Fruit fly (Drosophila melanogaster) whole organism, embryonic: ENCODE measurements around the gene Reck.

ENCODE experiments used
- Atf-2 ChIP-seq: fragments of 200-800 bp; sonication (Bioruptor generic); optimal IDR thresholded peaks from 2 replicates; lab custom pipeline; 2016; ENCODE audit warnings: missing biosample characterization, missing genetic modification characterization
- CG10321 ChIP-seq: fragments of 200-800 bp; sonication (Bioruptor generic); IDR thresholded peaks from 2 replicates; pipeline ENCODE4 v1.3.6; 2022; ENCODE audit warnings: missing biosample characterization, missing genetic modification characterization
- CG10565 ChIP-seq: fragments of 200-800 bp; sonication (Bioruptor generic); optimal IDR thresholded peaks from 3 replicates; lab custom pipeline; 2016; ENCODE audit warnings: missing biosample characterization, mild to moderate bottlenecking, missing genetic modification characterization
- CG11560 ChIP-seq: fragments of 200-800 bp; sonication (Bioruptor generic); IDR thresholded peaks from 3 replicates; pipeline ENCODE4 v1.3.6; 2022; ENCODE audit warnings: missing biosample characterization, missing genetic modification characterization
- CG12219 ChIP-seq: fragments of 200-800 bp; sonication (Bioruptor generic); optimal IDR thresholded peaks from 3 replicates; lab custom pipeline; 2018; ENCODE audit warnings: missing biosample characterization, mild to moderate bottlenecking, missing genetic modification characterization
- CG1233 ChIP-seq: fragments of 200-800 bp; sonication (Bioruptor generic); optimal IDR thresholded peaks from 4 replicates; lab custom pipeline; 2018; ENCODE audit warnings: missing biosample characterization, mild to moderate bottlenecking, missing genetic modification characterization
- CG12391 ChIP-seq: fragments of 200-800 bp; sonication (Bioruptor generic); optimal IDR thresholded peaks from 3 replicates; lab custom pipeline; 2018; ENCODE audit warnings: missing biosample characterization, mild to moderate bottlenecking, missing genetic modification characterization, moderate library complexity
- CG14050 ChIP-seq: fragments of 200-800 bp; sonication (Bioruptor generic); IDR thresholded peaks from 3 replicates; pipeline ENCODE4 v1.3.6; 2022; ENCODE audit warnings: missing biosample characterization, missing genetic modification characterization
- CG15601 ChIP-seq: fragments of 200-800 bp; sonication (Bioruptor generic); optimal IDR thresholded peaks from 3 replicates; lab custom pipeline; 2019; ENCODE audit warnings: missing biosample characterization, mild to moderate bottlenecking, missing genetic modification characterization, moderate library complexity
- CG1792 ChIP-seq: fragments of 200-800 bp; sonication (Bioruptor generic); optimal IDR thresholded peaks from 2 replicates; lab custom pipeline; 2016; ENCODE audit warnings: missing biosample characterization, missing genetic modification characterization
- CG1832 ChIP-seq: fragments of 200-800 bp; sonication (Bioruptor generic); optimal IDR thresholded peaks from 2 replicates; lab custom pipeline; 2017; ENCODE audit warnings: missing biosample characterization, mild to moderate bottlenecking, missing genetic modification characterization, inconsistent platforms
- CG2889 ChIP-seq: fragments of 200-800 bp; sonication (Bioruptor generic); IDR thresholded peaks from 3 replicates; pipeline ENCODE4 v1.3.6; 2022; ENCODE audit warnings: missing biosample characterization, missing genetic modification characterization
- CG33213 ChIP-seq: fragments of 200-800 bp; sonication (Bioruptor generic); optimal IDR thresholded peaks from 3 replicates; lab custom pipeline; 2016; ENCODE audit warnings: missing biosample characterization, missing genetic modification characterization
- CG3726 ChIP-seq: fragments of 200-800 bp; sonication (Bioruptor generic); IDR thresholded peaks from 3 replicates; pipeline ENCODE4, ENCODE4 v1.3.6; 2022; ENCODE audit warnings: missing biosample characterization, missing genetic modification characterization
- CG3838 ChIP-seq: fragments of 200-800 bp; sonication (Bioruptor generic); optimal IDR thresholded peaks from 3 replicates; lab custom pipeline; 2016; ENCODE audit warnings: missing biosample characterization, missing genetic modification characterization
- CG4282 ChIP-seq: fragments of 200-800 bp; sonication (Bioruptor generic); optimal IDR thresholded peaks from 2 replicates; lab custom pipeline; 2016; ENCODE audit warnings: missing biosample characterization, missing genetic modification characterization
- CG4328 ChIP-seq: fragments of 200-800 bp; sonication (Bioruptor generic); optimal IDR thresholded peaks from 3 replicates; lab custom pipeline; 2017; ENCODE audit warnings: missing biosample characterization, missing genetic modification reagents, missing genetic modification characterization
- CG4404 ChIP-seq: fragments of 200-800 bp; sonication (Bioruptor generic); IDR thresholded peaks from 2 replicates; pipeline ENCODE4 v1.3.6; 2022; ENCODE audit warnings: missing biosample characterization, missing genetic modification characterization
- CG4707 ChIP-seq: fragments of 200-800 bp; sonication (Bioruptor generic); optimal IDR thresholded peaks from 2 replicates; lab custom pipeline; 2018; ENCODE audit warnings: missing biosample characterization, mild to moderate bottlenecking, missing genetic modification characterization, moderate library complexity
- CG7357 ChIP-seq: fragments of 200-800 bp; sonication (Bioruptor generic); IDR thresholded peaks from 3 replicates; pipeline ENCODE4 v1.3.6; 2022; ENCODE audit warnings: missing biosample characterization, missing genetic modification characterization
- CG7372 ChIP-seq: fragments of 200-800 bp; sonication (Bioruptor generic); IDR thresholded peaks from 2 replicates; pipeline ENCODE4 v1.3.6; 2022; ENCODE audit warnings: missing biosample characterization, missing genetic modification characterization
- Dbx ChIP-seq: fragments of 200-800 bp; sonication (Bioruptor generic); IDR thresholded peaks from 3 replicates; pipeline ENCODE4 v1.3.6; 2022; ENCODE audit warnings: missing biosample characterization, missing genetic modification characterization
- Dll ChIP-seq: fragments of 200-800 bp; sonication (Bioruptor generic); IDR thresholded peaks from 4 replicates; pipeline ENCODE4 v1.3.6; 2022; ENCODE audit warnings: missing biosample characterization, missing genetic modification characterization; ENCODE audit not compliant: partially characterized antibody
- GATAe ChIP-seq: fragments of 200-800 bp; sonication (Bioruptor generic); conservative IDR thresholded peaks from 2 replicates; pipeline ENCODE4 v1.3.6; 2022; ENCODE audit warnings: missing biosample characterization, missing genetic modification characterization
- Kr ChIP-seq: fragments of 200-800 bp; sonication (Bioruptor generic); optimal IDR thresholded peaks from 2 replicates; lab custom pipeline; 2017; ENCODE audit warnings: missing biosample characterization, mild to moderate bottlenecking, missing genetic modification characterization
- MBD-R2 ChIP-seq: fragments of 200-800 bp; sonication (Bioruptor generic); IDR thresholded peaks from 2 replicates; pipeline ENCODE4 v1.3.6; 2022; ENCODE audit warnings: missing biosample characterization, missing genetic modification characterization
- Mrtf ChIP-seq: fragments of 200-800 bp; sonication (Bioruptor generic); IDR thresholded peaks from 3 replicates; pipeline ENCODE4 v1.3.6; 2022; ENCODE audit warnings: missing biosample characterization, missing genetic modification characterization
- Nf-YA ChIP-seq: fragments of 200-800 bp; sonication (Bioruptor generic); IDR thresholded peaks from 2 replicates; pipeline ENCODE4 v1.3.6; 2022; ENCODE audit warnings: missing biosample characterization, missing genetic modification characterization
- Sin3A ChIP-seq: fragments of >200 bp; optimal IDR thresholded peaks from 2 replicates; lab custom pipeline; 2018
- Sry-β ChIP-seq: fragments of 200-800 bp; sonication (Bioruptor generic); optimal IDR thresholded peaks from 2 replicates; lab custom pipeline; 2018; ENCODE audit warnings: missing biosample characterization, mild to moderate bottlenecking, missing genetic modification characterization, moderate library complexity
- Taf1 ChIP-seq: fragments of 200-800 bp; sonication (Bioruptor generic); IDR thresholded peaks from 2 replicates; pipeline ENCODE4 v1.3.6; 2022; ENCODE audit warnings: missing biosample characterization, missing genetic modification characterization
- Tbp ChIP-seq: fragments of >200 bp; optimal IDR thresholded peaks from 2 replicates; lab custom pipeline; 2018; ENCODE audit warnings: missing biosample characterization, missing genetic modification characterization
- aop ChIP-seq: fragments of 200-800 bp; sonication (Bioruptor generic); IDR thresholded peaks from 2 replicates; pipeline ENCODE4 v1.3.6; 2022; ENCODE audit warnings: missing biosample characterization, missing genetic modification characterization
- da ChIP-seq: fragments of 200-800 bp; sonication (Bioruptor generic); optimal IDR thresholded peaks from 2 replicates; lab custom pipeline; 2016; ENCODE audit warnings: missing biosample characterization, missing genetic modification characterization
- fru ChIP-seq: fragments of >200 bp; optimal IDR thresholded peaks from 2 replicates; lab custom pipeline; 2017
- gem ChIP-seq: fragments of 200-800 bp; sonication (Bioruptor generic); optimal IDR thresholded peaks from 2 replicates; lab custom pipeline; 2019; ENCODE audit warnings: missing biosample characterization, mild to moderate bottlenecking, missing genetic modification characterization, moderate library complexity
- h ChIP-seq: fragments of >200 bp; optimal IDR thresholded peaks from 2 replicates; lab custom pipeline; 2017
- jing ChIP-seq: fragments of 200-800 bp; sonication (Bioruptor generic); optimal IDR thresholded peaks from 2 replicates; lab custom pipeline; 2018; ENCODE audit warnings: missing biosample characterization, mild to moderate bottlenecking, missing genetic modification characterization
- kay ChIP-seq: fragments of 200-800 bp; sonication (Bioruptor generic); optimal IDR thresholded peaks from 2 replicates; lab custom pipeline; 2016; ENCODE audit warnings: missing biosample characterization, missing genetic modification characterization
- lab ChIP-seq: fragments of 200-800 bp; sonication (Bioruptor generic); optimal IDR thresholded peaks from 3 replicates; lab custom pipeline; 2017; ENCODE audit warnings: missing biosample characterization, missing genetic modification characterization, mild to moderate bottlenecking, moderate library complexity, missing genetic modification reagents
- mld ChIP-seq: fragments of 200-800 bp; sonication (Bioruptor generic); IDR thresholded peaks from 3 replicates; pipeline ENCODE4 v1.3.6; 2022; ENCODE audit warnings: missing biosample characterization, missing genetic modification characterization; ENCODE audit not compliant: partially characterized antibody
- pan ChIP-seq, 4 experiments: fragments of >200 bp in 3 of 4; fragments of 200-800 bp in 1 of 4; sonication (Bioruptor generic) in 1 of 4; optimal IDR thresholded peaks in 3 of 4; IDR thresholded peaks in 1 of 4; 2 replicates each; pipeline versions ENCODE4 v1.3.6 to Lab custom; 2017 to 2022; ENCODE audit warnings: missing biosample characterization in 2 of 4, missing genetic modification characterization in 2 of 4, mixed read lengths in 1 of 4
- pita ChIP-seq: fragments of 200-800 bp; sonication (Bioruptor generic); optimal IDR thresholded peaks from 2 replicates; lab custom pipeline; 2017; ENCODE audit warnings: missing biosample characterization, mild to moderate bottlenecking, missing genetic modification characterization
- prd ChIP-seq, 3 experiments: fragments of >200 bp in 2 of 3; fragments of 200-800 bp in 1 of 3; sonication (Bioruptor generic) in 1 of 3; optimal IDR thresholded peaks in 2 of 3; IDR thresholded peaks in 1 of 3; 2 replicates in 2 of 3; 3 replicates in 1 of 3; pipeline versions ENCODE4 v1.3.6 to Lab custom; 2017 to 2022; ENCODE audit warnings: missing biosample characterization in 1 of 3, missing genetic modification characterization in 1 of 3
- pros ChIP-seq: fragments of 200-800 bp; sonication (Bioruptor generic); optimal IDR thresholded peaks from 3 replicates; lab custom pipeline; 2019; ENCODE audit warnings: missing biosample characterization, mild to moderate bottlenecking, missing genetic modification characterization, moderate library complexity
- sens ChIP-seq: fragments of 200-800 bp; sonication (Bioruptor generic); peaks from one replicate; lab custom pipeline; 2016; ENCODE audit warnings: missing biosample characterization, missing genetic modification characterization
- tap ChIP-seq: fragments of 200-800 bp; optimal IDR thresholded peaks from 3 replicates; lab custom pipeline; 2019; ENCODE audit warnings: missing biosample characterization, mild to moderate bottlenecking, missing genetic modification characterization, moderate library complexity
- tna ChIP-seq: fragments of 200-800 bp; sonication (Bioruptor generic); IDR thresholded peaks from 2 replicates; pipeline ENCODE4 v1.3.6; 2022; ENCODE audit warnings: missing biosample characterization, missing genetic modification characterization; ENCODE audit not compliant: partially characterized antibody
- tx ChIP-seq: fragments of 200-800 bp; sonication (Bioruptor generic); optimal IDR thresholded peaks from 2 replicates; lab custom pipeline; 2016; ENCODE audit warnings: missing biosample characterization, missing genetic modification characterization

The Reck gene

DNA sequence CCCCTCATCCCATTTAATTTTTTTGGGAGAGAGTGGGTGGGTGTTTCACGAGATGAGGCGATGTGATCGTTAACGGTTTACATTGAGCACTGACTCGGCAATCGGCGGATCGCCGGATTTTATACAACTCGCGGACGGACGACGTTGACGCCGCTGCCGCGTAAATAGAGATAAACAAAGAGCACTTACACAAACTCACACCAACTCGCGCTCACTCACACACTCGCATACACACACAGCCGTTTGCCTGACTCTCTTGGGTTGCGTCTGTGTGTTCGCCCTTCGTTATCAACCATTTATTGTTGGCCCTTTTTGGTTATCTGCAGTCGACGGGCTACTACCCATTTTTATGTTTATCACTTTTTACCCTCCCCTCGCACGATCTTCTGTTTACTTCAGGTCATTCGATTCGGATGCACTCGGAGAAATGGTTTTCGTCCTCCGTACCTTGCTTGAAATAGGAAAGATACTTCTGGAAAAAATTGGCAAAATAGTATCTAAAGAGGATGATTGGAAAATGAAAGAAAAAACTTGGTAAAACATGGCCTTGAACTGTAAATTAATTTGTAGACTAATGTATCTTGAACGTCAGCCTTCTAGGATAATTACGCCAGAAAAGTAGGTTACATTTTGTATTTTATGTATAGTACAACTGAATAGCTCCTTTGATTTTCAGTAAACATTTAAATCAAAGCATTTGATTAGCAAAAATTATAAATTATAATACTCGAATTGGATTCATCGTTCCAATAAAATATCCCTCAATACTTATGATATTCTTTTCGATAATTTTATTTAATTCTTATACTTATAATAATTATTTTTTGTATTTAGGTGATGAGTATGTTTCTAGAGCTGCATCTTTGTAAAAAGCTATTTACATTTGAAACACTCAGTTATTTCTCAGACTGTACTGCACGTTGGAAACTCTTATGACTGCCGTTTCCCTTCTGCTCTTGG is 36.0 kb downstream of the Reck start (continued):
- TF ChIP-seq tx (GFP tag; lab: Kevin White, UChicago) (no peak), Atf-2 (peak; percentile 22), GATAe (GFP tag; lab: Robert Waterston, UW) (peak; percentile 83), gem (peak; percentile 64), jing (no peak), CG3838 (GFP tag; lab: Kevin White, UChicago) (no peak), Sry-β (no peak), pita (GFP tag; lab: Kevin White, UChicago) (no peak), prd (optimal IDR thresholded peaks at IDR 0.05; lab: Kevin White, UChicago) (no peak), prd (GFP tag; IDR thresholded peaks at IDR 0.05; lab: Robert Waterston, UW) (peak; percentile 66), CG4707 (GFP tag; lab: Kevin White, UChicago) (peak; percentile 15), Tbp (no peak), CG4282 (GFP tag; lab: Kevin White, UChicago) (no peak), CG3726 (GFP tag; lab: Robert Waterston, UW) (no peak), pros (GFP tag; lab: Kevin White, UChicago) (peak; percentile 83), CG15601 (tag; lab: Kevin White, UChicago) (no peak), Mrtf (GFP tag; lab: Robert Waterston, UW) (0 out of 3 replicates have a peak, but pooled peaks have one; percentile 27), CG4328 (no peak), CG2889 (GFP tag; lab: Robert Waterston, UW) (no peak), lab (peak; percentile 53), CG1832 (GFP tag; lab: Kevin White, UChicago) (no peak), tap (tag; lab: Kevin White, UChicago) (no peak), CG1792 (GFP tag; lab: Kevin White, UChicago) (no peak), h (lab: Kevin White, UChicago) (no peak), Dbx (GFP tag; lab: Robert Waterston, UW) (no peak), mld (GFP tag; lab: Robert Waterston, UW) (no peak), Nf-YA (GFP tag; lab: Robert Waterston, UW) (no peak), CG12219 (GFP tag; lab: Kevin White, UChicago) (peak; percentile 33), Kr (GFP tag; lab: Kevin White, UChicago) (no peak), CG7357 (GFP tag; lab: Robert Waterston, UW) (no peak), fru (no peak), Sin3A (no peak), CG12391 (tag; lab: Kevin White, UChicago) (peak; percentile 62), CG10565 (GFP tag; lab: Kevin White, UChicago) (no peak), kay (GFP tag; lab: Kevin White, UChicago) (no peak), tna (GFP tag; lab: Robert Waterston, UW) (no peak), CG4404 (GFP tag; lab: Robert Waterston, UW) (0 out of 2 replicates have a peak, but pooled peaks have one; percentile 29), pan (optimal IDR thresholded peaks at IDR 0.05; lab: Kevin White, UChicago) (no peak), pan (GFP tag; optimal IDR thresholded peaks at IDR 0.05 in 1 of 2, IDR thresholded peaks at IDR 0.05 in 1 of 2) (no peak), CG14050 (GFP tag; lab: Robert Waterston, UW) (no peak), aop (GFP tag; lab: Robert Waterston, UW) (peak; percentile 44; the same call in 1 of the 2 replicates), CG11560 (tag; lab: Robert Waterston, UW) (no peak), sens (GFP tag; lab: Kevin White, UChicago) (peak; percentile 93), CG10321 (GFP tag; lab: Robert Waterston, UW) (no peak), CG7372 (peak; percentile 11; the same call in 1 of the 2 replicates), CG1233 (GFP tag; lab: Kevin White, UChicago) (peak; percentile 30), Dll (GFP tag; lab: Robert Waterston, UW) (0 out of 4 replicates have a peak, but pooled peaks have one; percentile 36), MBD-R2 (GFP tag; lab: Robert Waterston, UW) (no peak), da (GFP tag; lab: Kevin White, UChicago) (no peak), CG33213 (no peak), Taf1 (GFP tag; lab: Robert Waterston, UW) (no peak)
